Fruit fly (Drosophila melanogaster) whole organism, embryonic: ENCODE results near the gene CG1640.
A peak's percentile ranks its signal among the peaks of the same experiment; 100 is the strongest.

Source experiments
- Antp ChIP-seq: fragments of 200-800 bp; sonication (Bioruptor generic); optimal IDR thresholded peaks from 3 replicates; lab custom pipeline; 2016; ENCODE audit warnings: missing biosample characterization, missing genetic modification characterization
- Atf3 ChIP-seq: fragments of 200-800 bp; sonication (Bioruptor generic); optimal IDR thresholded peaks from 3 replicates; lab custom pipeline; 2016; ENCODE audit warnings: missing biosample characterization, missing genetic modification characterization
- B-H2 ChIP-seq: fragments of 200-800 bp; sonication (Bioruptor generic); optimal IDR thresholded peaks from 2 replicates; lab custom pipeline; 2018; ENCODE audit warnings: missing biosample characterization, mild to moderate bottlenecking, missing genetic modification characterization
- CG10267 ChIP-seq: fragments of 200-800 bp; sonication (Bioruptor generic); optimal IDR thresholded peaks from 2 replicates; lab custom pipeline; 2018; ENCODE audit warnings: missing biosample characterization, mild to moderate bottlenecking, missing genetic modification characterization, moderate library complexity
- CG10543 ChIP-seq: fragments of 200-800 bp; sonication (Bioruptor generic); optimal IDR thresholded peaks from 3 replicates; lab custom pipeline; 2017; ENCODE audit warnings: missing biosample characterization, mild to moderate bottlenecking, missing genetic modification characterization, moderate library complexity
- CG12299 ChIP-seq: fragments of 200-800 bp; sonication (Bioruptor generic); optimal IDR thresholded peaks from 2 replicates; lab custom pipeline; 2018; ENCODE audit warnings: missing biosample characterization, mild to moderate bottlenecking, missing genetic modification characterization
- CG14441 ChIP-seq: fragments of 200-800 bp; sonication (Bioruptor generic); IDR thresholded peaks from 2 replicates; pipeline ENCODE4 v1.3.6; 2022; ENCODE audit warnings: missing biosample characterization, missing genetic modification characterization
- CG14667 ChIP-seq: fragments of 200-800 bp; sonication (Bioruptor generic); IDR thresholded peaks from 2 replicates; pipeline ENCODE4 v1.3.6; 2022; ENCODE audit warnings: missing biosample characterization, missing genetic modification characterization
- CG15514 ChIP-seq: fragments of 200-800 bp; sonication (Bioruptor generic); optimal IDR thresholded peaks from 3 replicates; lab custom pipeline; 2017; ENCODE audit warnings: missing biosample characterization, missing genetic modification characterization, mild to moderate bottlenecking, moderate library complexity, missing genetic modification reagents
- CG15601 ChIP-seq: fragments of 200-800 bp; sonication (Bioruptor generic); optimal IDR thresholded peaks from 3 replicates; lab custom pipeline; 2019; ENCODE audit warnings: missing biosample characterization, mild to moderate bottlenecking, missing genetic modification characterization, moderate library complexity
- CG1603 ChIP-seq: fragments of 200-800 bp; sonication (Bioruptor generic); optimal IDR thresholded peaks from 2 replicates; lab custom pipeline; 2019; ENCODE audit warnings: missing biosample characterization, mild to moderate bottlenecking, missing genetic modification characterization, moderate library complexity
- CG1647 ChIP-seq: fragments of 200-800 bp; sonication (Bioruptor generic); optimal IDR thresholded peaks from 3 replicates; lab custom pipeline; 2016; ENCODE audit warnings: missing biosample characterization, missing genetic modification characterization
- CG17186 ChIP-seq: fragments of 200-800 bp; sonication (Bioruptor generic); optimal IDR thresholded peaks from 3 replicates; lab custom pipeline; 2017; ENCODE audit warnings: missing biosample characterization, missing genetic modification reagents, missing genetic modification characterization
- CG17328 ChIP-seq: fragments of 200-800 bp; sonication (Bioruptor generic); IDR thresholded peaks from 2 replicates; pipeline ENCODE4 v1.3.6; 2022; ENCODE audit warnings: missing biosample characterization, missing genetic modification characterization
- CG1792 ChIP-seq: fragments of 200-800 bp; sonication (Bioruptor generic); optimal IDR thresholded peaks from 2 replicates; lab custom pipeline; 2016; ENCODE audit warnings: missing biosample characterization, missing genetic modification characterization
- CG2875 ChIP-seq: fragments of 200-800 bp; sonication (Bioruptor generic); optimal IDR thresholded peaks from 2 replicates; lab custom pipeline; 2017; ENCODE audit warnings: missing biosample characterization, mild to moderate bottlenecking, missing genetic modification characterization, missing genetic modification reagents
- CG31388 ChIP-seq: fragments of 200-800 bp; sonication (Bioruptor generic); optimal IDR thresholded peaks from 2 replicates; lab custom pipeline; 2016; ENCODE audit warnings: missing biosample characterization, missing genetic modification characterization
- CG3407 ChIP-seq: fragments of 200-800 bp; sonication (Bioruptor generic); optimal IDR thresholded peaks from 2 replicates; lab custom pipeline; 2018; ENCODE audit warnings: missing biosample characterization, mild to moderate bottlenecking, missing genetic modification characterization
- CG3726 ChIP-seq: fragments of 200-800 bp; sonication (Bioruptor generic); IDR thresholded peaks from 3 replicates; pipeline ENCODE4, ENCODE4 v1.3.6; 2022; ENCODE audit warnings: missing biosample characterization, missing genetic modification characterization
- CG3838 ChIP-seq: fragments of 200-800 bp; sonication (Bioruptor generic); optimal IDR thresholded peaks from 3 replicates; lab custom pipeline; 2016; ENCODE audit warnings: missing biosample characterization, missing genetic modification characterization
- CG3847 ChIP-seq: fragments of 200-800 bp; sonication (Bioruptor generic); IDR thresholded peaks from 2 replicates; pipeline ENCODE4 v1.3.6; 2022; ENCODE audit warnings: missing biosample characterization, missing genetic modification characterization
- CG6272 ChIP-seq: fragments of 200-800 bp; sonication (Bioruptor generic); IDR thresholded peaks from 2 replicates; pipeline ENCODE4 v1.3.6; 2022; ENCODE audit warnings: missing biosample characterization, missing genetic modification characterization
- CG7786 ChIP-seq: fragments of 200-800 bp; sonication (Bioruptor generic); optimal IDR thresholded peaks from 2 replicates; lab custom pipeline; 2016; ENCODE audit warnings: missing biosample characterization, missing genetic modification characterization
- CHES-1-like ChIP-seq: fragments of 200-800 bp; sonication (Bioruptor generic); optimal IDR thresholded peaks from 2 replicates; lab custom pipeline; 2016; ENCODE audit warnings: missing biosample characterization, missing genetic modification characterization
- Dip3 ChIP-seq: fragments of 200-800 bp; sonication (Bioruptor generic); optimal IDR thresholded peaks from 3 replicates; lab custom pipeline; 2016; ENCODE audit warnings: missing biosample characterization, missing genetic modification characterization
- Eip74EF ChIP-seq, 2 experiments: fragments of 200-800 bp in 1 of 2; fragments of >200 bp in 1 of 2; sonication (Bioruptor generic) in 1 of 2; optimal IDR thresholded peaks; 2 replicates each; lab custom pipeline; 2017 to 2019; ENCODE audit warnings: missing biosample characterization in 2 of 2, missing genetic modification characterization in 2 of 2, mild to moderate bottlenecking in 1 of 2, moderate library complexity in 1 of 2
- Gsc ChIP-seq: fragments of 200-800 bp; sonication (Bioruptor generic); IDR thresholded peaks from 2 replicates; pipeline ENCODE4 v1.3.6; 2022; ENCODE audit warnings: missing biosample characterization, missing genetic modification characterization
- HLHmδ ChIP-seq: fragments of 200-800 bp; sonication (Bioruptor generic); optimal IDR thresholded peaks from 2 replicates; lab custom pipeline; 2018; ENCODE audit warnings: missing biosample characterization, mild to moderate bottlenecking, missing genetic modification characterization, moderate library complexity
- HmgD ChIP-seq: fragments of 200-800 bp; sonication (Bioruptor generic); optimal IDR thresholded peaks from 3 replicates; lab custom pipeline; 2016; ENCODE audit warnings: missing biosample characterization, missing genetic modification characterization
- Hmx ChIP-seq: fragments of 200-800 bp; sonication (Bioruptor generic); optimal IDR thresholded peaks from 2 replicates; lab custom pipeline; 2016; ENCODE audit warnings: missing biosample characterization, missing genetic modification characterization
- Mes4 ChIP-seq: fragments of 200-800 bp; sonication (Bioruptor generic); optimal IDR thresholded peaks from 2 replicates; lab custom pipeline; 2016; ENCODE audit warnings: missing biosample characterization, missing genetic modification characterization
- NFAT ChIP-seq: fragments of 200-800 bp; sonication (Bioruptor generic); IDR thresholded peaks from 2 replicates; pipeline ENCODE4 v1.3.6; 2022; ENCODE audit warnings: missing biosample characterization, missing genetic modification characterization
- Opbp ChIP-seq: fragments of 200-800 bp; sonication (Bioruptor generic); IDR thresholded peaks from 3 replicates; pipeline ENCODE4 v1.3.6; 2022; ENCODE audit warnings: missing biosample characterization, missing genetic modification characterization; ENCODE audit not compliant: partially characterized antibody
- PHDP ChIP-seq: fragments of 200-800 bp; sonication (Bioruptor generic); optimal IDR thresholded peaks from 3 replicates; lab custom pipeline; 2018; ENCODE audit warnings: missing biosample characterization, mild to moderate bottlenecking, missing genetic modification characterization, moderate library complexity
- Ptx1 ChIP-seq: fragments of 200-800 bp; sonication (Bioruptor generic); IDR thresholded peaks from 2 replicates; pipeline ENCODE4 v1.3.6; 2022; ENCODE audit warnings: missing biosample characterization, missing genetic modification characterization
- abd-A ChIP-seq: fragments of 200-800 bp; sonication (Bioruptor generic); optimal IDR thresholded peaks from 3 replicates; lab custom pipeline; 2019; ENCODE audit warnings: missing biosample characterization, mild to moderate bottlenecking, missing genetic modification characterization, moderate library complexity
- bcd ChIP-seq: fragments of 200-800 bp; sonication (Bioruptor generic); optimal IDR thresholded peaks from 2 replicates; lab custom pipeline; 2017; ENCODE audit warnings: missing biosample characterization, mild to moderate bottlenecking, missing genetic modification characterization
- fd3F ChIP-seq: fragments of 200-800 bp; sonication (Bioruptor generic); optimal IDR thresholded peaks from 2 replicates; lab custom pipeline; 2018; ENCODE audit warnings: missing biosample characterization, mild to moderate bottlenecking, missing genetic modification characterization, moderate library complexity
- h ChIP-seq: fragments of >200 bp; optimal IDR thresholded peaks from 2 replicates; lab custom pipeline; 2017
- hbn ChIP-seq: fragments of 200-800 bp; sonication (Bioruptor generic); IDR thresholded peaks from 2 replicates; pipeline ENCODE4 v1.3.6; 2022; ENCODE audit warnings: missing biosample characterization, missing genetic modification characterization; ENCODE audit not compliant: partially characterized antibody
- jumu ChIP-seq: fragments of 200-800 bp; sonication (Bioruptor generic); optimal IDR thresholded peaks from 3 replicates; lab custom pipeline; 2016; ENCODE audit warnings: missing biosample characterization, missing genetic modification characterization
- ken ChIP-seq: fragments of 200-800 bp; sonication (Bioruptor generic); IDR thresholded peaks from 3 replicates; pipeline ENCODE4 v1.3.6; 2022; ENCODE audit warnings: missing biosample characterization, missing genetic modification characterization
- org-1 ChIP-seq: fragments of 200-800 bp; sonication (Bioruptor generic); optimal IDR thresholded peaks from 2 replicates; lab custom pipeline; 2017; ENCODE audit warnings: missing biosample characterization, missing genetic modification characterization
- pnt ChIP-seq: fragments of 200-800 bp; sonication (Bioruptor generic); optimal IDR thresholded peaks from 3 replicates; lab custom pipeline; 2016; ENCODE audit warnings: missing biosample characterization, missing genetic modification characterization
- rib ChIP-seq: fragments of 200-800 bp; sonication (Bioruptor generic); IDR thresholded peaks from 2 replicates; pipeline ENCODE4 v1.3.6; 2022; ENCODE audit warnings: missing biosample characterization, missing genetic modification characterization
- sd ChIP-seq: fragments of 200-800 bp; sonication (Bioruptor generic); optimal IDR thresholded peaks from 3 replicates; lab custom pipeline; 2018; ENCODE audit warnings: missing biosample characterization, mild to moderate bottlenecking, missing genetic modification characterization, moderate library complexity
- slbo ChIP-seq: fragments of 200-800 bp; sonication (Bioruptor generic); IDR thresholded peaks from 2 replicates; pipeline ENCODE4 v1.3.6; 2022; ENCODE audit warnings: missing biosample characterization, missing genetic modification characterization
- sqz ChIP-seq: fragments of 200-800 bp; sonication (Bioruptor generic); optimal IDR thresholded peaks from 3 replicates; lab custom pipeline; 2018; ENCODE audit warnings: missing biosample characterization, mild to moderate bottlenecking, missing genetic modification characterization
- z ChIP-seq: fragments of 200-800 bp; sonication (Bioruptor generic); IDR thresholded peaks from 3 replicates; pipeline ENCODE4 v1.3.6; 2022; ENCODE audit warnings: missing biosample characterization, missing genetic modification characterization

Gene CG1640

dm6 chrX:13403962-13404830 lies 33.8 kb downstream of the CG1640 start, which contains the start of gene GstT4:
Gene GstT4, plus strand, starts transcription at chrX:13404749.
- no peak for TF ChIP-seq Gsc (GFP tag; lab: Robert Waterston, UW)
- TF ChIP-seq CG3726 (GFP tag; lab: Robert Waterston, UW), result no peak
- TF ChIP-seq HmgD (GFP tag; lab: Kevin White, UChicago), result peak; percentile 15
- peak; percentile 22 for TF ChIP-seq Mes4
- TF ChIP-seq CG1792 (GFP tag; lab: Kevin White, UChicago), result peak; percentile 18
- no peak for TF ChIP-seq Eip74EF (GFP tag; optimal IDR thresholded peaks at IDR 0.05; lab: Kevin White, UChicago)
- no peak for TF ChIP-seq h (lab: Kevin White, UChicago)
- TF ChIP-seq abd-A, result no peak
- TF ChIP-seq CG31388 (GFP tag; lab: Kevin White, UChicago), result no peak
- peak; percentile 83 for TF ChIP-seq sqz (GFP tag; lab: Kevin White, UChicago)
- no peak for TF ChIP-seq HLHmδ (GFP tag; lab: Kevin White, UChicago)
- TF ChIP-seq hbn (GFP tag; lab: Robert Waterston, UW), result no peak
- peak; percentile 56 for TF ChIP-seq rib
- TF ChIP-seq Antp (GFP tag; lab: Kevin White, UChicago), result peak; percentile 64
- peak; percentile 39 for TF ChIP-seq bcd (GFP tag; lab: Kevin White, UChicago)
- peak; percentile 79 for TF ChIP-seq slbo
- TF ChIP-seq B-H2 (GFP tag; lab: Kevin White, UChicago), result no peak
- TF ChIP-seq CG7786 (GFP tag; lab: Kevin White, UChicago), result peak; percentile 86
- TF ChIP-seq Hmx (GFP tag; lab: Kevin White, UChicago), result peak; percentile 5
- peak; percentile 40 for TF ChIP-seq jumu (GFP tag; lab: Kevin White, UChicago)
- peak; percentile 7 for TF ChIP-seq Atf3
- TF ChIP-seq CG3407, result no peak
- TF ChIP-seq ken (GFP tag; lab: Robert Waterston, UW), result 0 out of 3 replicates have a peak, but pooled peaks have one; percentile 35
- peak; percentile 32; the same call in 1 of the 2 replicates for TF ChIP-seq Ptx1
- no peak for TF ChIP-seq CG1647 (GFP tag; lab: Kevin White, UChicago)
- TF ChIP-seq CG15601 (tag; lab: Kevin White, UChicago), result no peak
- no peak for TF ChIP-seq CG10267
- peak; percentile 59 for TF ChIP-seq pnt (GFP tag; lab: Kevin White, UChicago)
- peak; percentile 6; the same call in 1 of the 2 replicates for TF ChIP-seq CG14441 (GFP tag; lab: Robert Waterston, UW)
- peak; percentile 36 for TF ChIP-seq Dip3
- peak; percentile 17 for TF ChIP-seq CG15514 (GFP tag; lab: Kevin White, UChicago)
- TF ChIP-seq z (GFP tag; lab: Robert Waterston, UW), result no peak
- TF ChIP-seq CG12299, result no peak
- no peak for TF ChIP-seq NFAT (GFP tag; lab: Robert Waterston, UW)
- TF ChIP-seq CG3838 (GFP tag; lab: Kevin White, UChicago), result no peak
- no peak for TF ChIP-seq CG3847
- no peak for TF ChIP-seq fd3F
- TF ChIP-seq CG10543, result no peak
- no peak for TF ChIP-seq CG2875 (GFP tag; lab: Kevin White, UChicago)
- peak; percentile 4 for TF ChIP-seq sd
- peak; percentile 30; the same call in 1 of the 2 replicates for TF ChIP-seq CG17328 (GFP tag; lab: Robert Waterston, UW)
- no peak for TF ChIP-seq CG14667 (GFP tag; lab: Robert Waterston, UW)
- TF ChIP-seq PHDP (tag; lab: Kevin White, UChicago), result no peak
- TF ChIP-seq CHES-1-like (GFP tag; lab: Kevin White, UChicago), result peak; percentile 57
- TF ChIP-seq org-1 (GFP tag; lab: Kevin White, UChicago), result peak; percentile 53
- TF ChIP-seq CG17186 (GFP tag; lab: Kevin White, UChicago), result no peak
- TF ChIP-seq CG6272 (GFP tag; lab: Robert Waterston, UW), result no peak
- 0 out of 3 replicates have a peak, but pooled peaks have one; percentile 30 for TF ChIP-seq Opbp
- peak; percentile 27 for TF ChIP-seq CG1603 (tag; lab: Kevin White, UChicago)
